Worm (Caenorhabditis elegans) whole organism, young adult: ENCODE data around the gene Y105C5A.12.
"Not testable (repeated sequence)": the region's sequence is repeated elsewhere in the genome, so short reads cannot be mapped to it uniquely, and the experiment has no call there.

Source experiments
- F57A8.1 ChIP-seq: fragments of 200-800 bp; sonication (Bioruptor generic); optimal IDR thresholded peaks from 2 replicates; lab custom pipeline; 2018; ENCODE audit warnings: mild to moderate bottlenecking, missing genetic modification characterization, moderate library complexity, missing compliant biosample characterization
- F57C9.4 ChIP-seq: sonication (generic microtip); optimal IDR thresholded peaks from 2 replicates; lab custom pipeline; 2017; ENCODE audit warnings: mild to moderate bottlenecking, missing genetic modification characterization, missing compliant biosample characterization
- akir-1 ChIP-seq: fragments of 200-800 bp; sonication (Bioruptor generic); optimal IDR thresholded peaks from 2 replicates; lab custom pipeline; 2018; ENCODE audit warnings: mild to moderate bottlenecking, missing genetic modification characterization, moderate library complexity, missing compliant biosample characterization
- ama-1 ChIP-seq, 3 experiments: fragments of 150-350 bp in 1 of 3; sonication (generic microtip) in 2 of 3; optimal IDR thresholded peaks; 2 replicates each; lab custom pipeline; 2014 to 2018; ENCODE audit warnings: missing biosample characterization in 2 of 3, missing genetic modification characterization in 2 of 3, missing genetic modification reagents in 2 of 3
- atf-7 ChIP-seq: sonication (generic microtip); optimal IDR thresholded peaks from 2 replicates; lab custom pipeline; 2017; ENCODE audit warnings: mild to moderate bottlenecking, missing genetic modification characterization, missing compliant biosample characterization
- dox-1 ChIP-seq: fragments of 200-800 bp; sonication (Bioruptor generic); IDR thresholded peaks from 2 replicates; pipeline ENCODE4 v1.3.6; 2022; ENCODE audit warnings: missing genetic modification reagents, missing genetic modification characterization, missing compliant biosample characterization
- hrde-1 ChIP-seq: sonication (generic microtip); optimal IDR thresholded peaks from 2 replicates; lab custom pipeline; 2016; ENCODE audit warnings: missing genetic modification characterization, mild to moderate bottlenecking, missing compliant biosample characterization, moderate library complexity, missing genotype, missing genetic modification reagents, borderline replicate concordance
- hsf-1 ChIP-seq: fragments of 200-800 bp; sonication (Bioruptor generic); IDR thresholded peaks from 2 replicates; pipeline ENCODE4 v1.3.6; 2022; ENCODE audit warnings: missing genetic modification reagents, missing genetic modification characterization, missing compliant biosample characterization
- nhr-80 ChIP-seq: sonication (generic microtip); optimal IDR thresholded peaks from 2 replicates; lab custom pipeline; 2016; ENCODE audit warnings: missing genetic modification characterization, missing compliant biosample characterization
- snpc-4 ChIP-seq, 5 experiments: fragments of 150-350 bp in 1 of 5; sonication (generic microtip) in 4 of 5; optimal IDR thresholded peaks; 2 replicates each; lab custom pipeline; 2014 to 2018; ENCODE audit warnings: missing genetic modification characterization in 5 of 5, missing biosample characterization in 3 of 5, antibody characterized with exemption in 2 of 5, mild to moderate bottlenecking in 2 of 5, missing compliant biosample characterization in 2 of 5, missing genotype in 2 of 5, moderate library complexity in 2 of 5, missing genetic modification reagents in 1 of 5
- sptf-2 ChIP-seq: fragments of 200-800 bp; sonication (Bioruptor generic); optimal IDR thresholded peaks from 2 replicates; lab custom pipeline; 2018; ENCODE audit warnings: mild to moderate bottlenecking, missing genetic modification characterization, missing compliant biosample characterization
- unc-62 ChIP-seq: fragments of 150-350 bp; optimal IDR thresholded peaks from 2 replicates; lab custom pipeline; 2014; ENCODE audit warnings: missing biosample characterization, missing genetic modification reagents, missing genetic modification characterization
- ztf-18 ChIP-seq: sonication (generic microtip); optimal IDR thresholded peaks from 2 replicates; lab custom pipeline; 2016; ENCODE audit warnings: missing genotype, mild to moderate bottlenecking, missing genetic modification characterization, missing compliant biosample characterization

ce11 chrIV:15677062-15677461, 35.5 kb upstream of the Y105C5A.12 start:
- TF ChIP-seq atf-7 (tag; lab: Kevin White, UChicago); nhr-80 (tag; lab: Kevin White, UChicago); ama-1 (optimal IDR thresholded peaks at IDR 0.05; lab: Kevin White, UChicago); ama-1 (GFP tag; optimal IDR thresholded peaks at IDR 0.05; lab: Kevin White, UChicago); akir-1 (GFP tag; lab: Kevin White, UChicago); F57A8.1 (GFP tag; lab: Kevin White, UChicago); F57C9.4 (tag; lab: Kevin White, UChicago); sptf-2 (GFP tag; lab: Kevin White, UChicago); ztf-18 (tag; lab: Kevin White, UChicago); hsf-1 (GFP tag; lab: Robert Waterston, UW); dox-1; unc-62; hrde-1 (tag; lab: Kevin White, UChicago); snpc-4 (GFP tag; optimal IDR thresholded peaks at IDR 0.05; lab: Kevin White, UChicago); snpc-4 (tag; optimal IDR thresholded peaks at IDR 0.05; lab: Kevin White, UChicago): not testable (repeated sequence)
